Worm (Caenorhabditis elegans) whole organism, L4/young adult: ENCODE data around the gene C05D9.7.

Source experiments
- W03F9.2 ChIP-seq: fragments of 150-350 bp; optimal IDR thresholded peaks from 2 replicates; lab custom pipeline; 2014; ENCODE audit warnings: missing biosample characterization, missing genetic modification characterization
- dao-5 ChIP-seq: sonication (generic microtip); optimal IDR thresholded peaks from 2 replicates; lab custom pipeline; 2016; ENCODE audit warnings: missing genotype, missing genetic modification characterization, moderate library complexity, missing compliant biosample characterization
- him-1 ChIP-seq: sonication (generic microtip); optimal IDR thresholded peaks from 2 replicates; lab custom pipeline; 2016; ENCODE audit warnings: missing genotype, missing genetic modification reagents, missing genetic modification characterization, missing compliant biosample characterization

ce11 chrX:1068986-1069385 is 50.2 kb downstream of the C05D9.7 start, which contains the start of gene mksr-1:
- no peak for TF ChIP-seq dao-5
- TF ChIP-seq him-1 (tag; lab: Kevin White, UChicago) = no peak
- no peak for TF ChIP-seq W03F9.2 (tag; lab: Kevin White, UChicago)
